Fruit fly (Drosophila melanogaster): ENCODE results near the gene Ir7a.

The Ir7a gene

dm6 chrX:7737156-7737771 is 27.5 kb upstream of the Ir7a start (continued):
- TF ChIP-seq btn (GFP tag; optimal IDR thresholded peaks at IDR 0.05), result no peak
- TF ChIP-seq CG2712 (tag; optimal IDR thresholded peaks at IDR 0.05), result peak; percentile 6
- no peak for TF ChIP-seq slp2 (GFP tag; optimal IDR thresholded peaks at IDR 0.05)
- no peak for TF ChIP-seq lilli (GFP tag; optimal IDR thresholded peaks at IDR 0.05)
- TF ChIP-seq CG11696 (GFP tag; IDR thresholded peaks at IDR 0.05), result no peak
- TF ChIP-seq al (GFP tag; IDR thresholded peaks at IDR 0.05), result no peak
- no peak for TF ChIP-seq h (optimal IDR thresholded peaks at IDR 0.05)
- TF ChIP-seq dm (GFP tag; optimal IDR thresholded peaks at IDR 0.05), result peak; percentile 63
- TF ChIP-seq MESR4 (GFP tag; optimal IDR thresholded peaks at IDR 0.05), result peak; percentile 71
- no peak for TF ChIP-seq CG17328 (GFP tag; IDR thresholded peaks at IDR 0.05)
- no peak for TF ChIP-seq Usf (GFP tag; optimal IDR thresholded peaks at IDR 0.05)
- no peak for TF ChIP-seq ase (GFP tag; IDR thresholded peaks at IDR 0.05)
- no peak for TF ChIP-seq CG4360 (GFP tag; IDR thresholded peaks at IDR 0.05)
- TF ChIP-seq corto (GFP tag; optimal IDR thresholded peaks at IDR 0.05), result no peak
- no peak for TF ChIP-seq gce (GFP tag; IDR thresholded peaks at IDR 0.05)
- no peak for TF ChIP-seq CG13123 (GFP tag; optimal IDR thresholded peaks at IDR 0.05)
- no peak for TF ChIP-seq tll (GFP tag; optimal IDR thresholded peaks at IDR 0.05)
- peak; percentile 37 for TF ChIP-seq CG7928 (GFP tag; optimal IDR thresholded peaks at IDR 0.05)
- TF ChIP-seq run (tag; optimal IDR thresholded peaks at IDR 0.05), result no peak
- no peak for TF ChIP-seq Bteb2 (GFP tag; optimal IDR thresholded peaks at IDR 0.05)
- no peak for TF ChIP-seq CG15601 (tag; optimal IDR thresholded peaks at IDR 0.05)
- TF ChIP-seq CG7372 (GFP tag; IDR thresholded peaks at IDR 0.05), result no peak
- TF ChIP-seq grau (tag; optimal IDR thresholded peaks at IDR 0.05), result peak; percentile 1
- peak; percentile 17 for TF ChIP-seq nerfin-1 (tag; optimal IDR thresholded peaks at IDR 0.05)
- TF ChIP-seq kah (GFP tag; optimal IDR thresholded peaks at IDR 0.05), result no peak
- TF ChIP-seq CG18619 (GFP tag; optimal IDR thresholded peaks at IDR 0.05), result no peak
- TF ChIP-seq Hand (GFP tag; optimal IDR thresholded peaks at IDR 0.05), result no peak
- TF ChIP-seq CG4282 (GFP tag; optimal IDR thresholded peaks at IDR 0.05), result no peak
- TF ChIP-seq CoRest (tag; optimal IDR thresholded peaks at IDR 0.05), result no peak
- no peak for TF ChIP-seq Adf1 (GFP tag; IDR thresholded peaks at IDR 0.05)
- no peak for TF ChIP-seq scrt (GFP tag; optimal IDR thresholded peaks at IDR 0.05)
- no peak for TF ChIP-seq seq (GFP tag; IDR thresholded peaks at IDR 0.05)
- TF ChIP-seq CG3847 (GFP tag; IDR thresholded peaks at IDR 0.05), result 0 out of 2 replicates have a peak, but pooled peaks have one; percentile 20
- no peak for TF ChIP-seq Xrp1 (GFP tag; IDR thresholded peaks at IDR 0.05)
- TF ChIP-seq eyg (GFP tag; optimal IDR thresholded peaks at IDR 0.05), result no peak
- TF ChIP-seq CG8359 (GFP tag; optimal IDR thresholded peaks at IDR 0.05; ENCODE audit: borderline replicate concordance), result no peak
- TF ChIP-seq jing (GFP tag; optimal IDR thresholded peaks at IDR 0.05), result no peak
- TF ChIP-seq Sry-δ (GFP tag; optimal IDR thresholded peaks at IDR 0.05), result peak; percentile 56
- TF ChIP-seq CG12942 (GFP tag; optimal IDR thresholded peaks at IDR 0.05), result no peak
- no peak for TF ChIP-seq CG30431 (GFP tag; optimal IDR thresholded peaks at IDR 0.05)
- no peak for TF ChIP-seq Sry-β (GFP tag; optimal IDR thresholded peaks at IDR 0.05)
- no peak for TF ChIP-seq CG1233 (GFP tag; optimal IDR thresholded peaks at IDR 0.05)
- no peak for TF ChIP-seq CG12236 (GFP tag; optimal IDR thresholded peaks at IDR 0.05)
- peak; percentile 17 for TF ChIP-seq p53 (GFP tag; optimal IDR thresholded peaks at IDR 0.05)
- TF ChIP-seq jigr1 (GFP tag; IDR thresholded peaks at IDR 0.05), result no peak
- no peak for TF ChIP-seq HmgD (GFP tag; optimal IDR thresholded peaks at IDR 0.05)
- TF ChIP-seq CG1792 (GFP tag; optimal IDR thresholded peaks at IDR 0.05), result no peak
- TF ChIP-seq Ptx1 (GFP tag; IDR thresholded peaks at IDR 0.05), result no peak
- TF ChIP-seq Ravus (GFP tag; IDR thresholded peaks at IDR 0.05), result no peak
- TF ChIP-seq CG2199 (GFP tag; IDR thresholded peaks at IDR 0.05), result no peak
- no peak for TF ChIP-seq CG8944 (GFP tag; optimal IDR thresholded peaks at IDR 0.05)
- TF ChIP-seq dmrt99B (tag; optimal IDR thresholded peaks at IDR 0.05), result no peak
